Fruit fly (Drosophila melanogaster) whole organism, embryonic: ENCODE results near the gene CG10581.
A peak's percentile ranks its signal among the peaks of the same experiment; 100 is the strongest.

Experiments
- Antp ChIP-seq: fragments of 200-800 bp; sonication (Bioruptor generic); optimal IDR thresholded peaks from 3 replicates; lab custom pipeline; 2016; ENCODE audit warnings: missing biosample characterization, missing genetic modification characterization
- Bgb ChIP-seq: fragments of 200-800 bp; sonication (Bioruptor generic); IDR thresholded peaks from 2 replicates; pipeline ENCODE4 v1.3.6; 2022; ENCODE audit warnings: missing biosample characterization, missing genetic modification characterization; ENCODE audit not compliant: partially characterized antibody
- CG10147 ChIP-seq: fragments of 200-800 bp; sonication (Bioruptor generic); optimal IDR thresholded peaks from 2 replicates; lab custom pipeline; 2019; ENCODE audit warnings: missing biosample characterization, mild to moderate bottlenecking, missing genetic modification characterization, moderate library complexity
- CG11247 ChIP-seq: fragments of 200-800 bp; sonication (Bioruptor generic); IDR thresholded peaks from 2 replicates; pipeline ENCODE4 v1.3.6; 2022; ENCODE audit warnings: missing biosample characterization, missing genetic modification characterization
- CG12071 ChIP-seq: fragments of 200-800 bp; sonication (Bioruptor generic); optimal IDR thresholded peaks from 3 replicates; lab custom pipeline; 2018; ENCODE audit warnings: missing biosample characterization, mild to moderate bottlenecking, missing genetic modification characterization
- CG12155 ChIP-seq: fragments of 200-800 bp; sonication (Bioruptor generic); optimal IDR thresholded peaks from 3 replicates; lab custom pipeline; 2016; ENCODE audit warnings: missing biosample characterization, missing genetic modification characterization
- CG13775 ChIP-seq: fragments of 200-800 bp; sonication (Bioruptor generic); optimal IDR thresholded peaks from 3 replicates; lab custom pipeline; 2017; ENCODE audit warnings: missing biosample characterization, mild to moderate bottlenecking, missing genetic modification characterization
- CG14441 ChIP-seq: fragments of 200-800 bp; sonication (Bioruptor generic); IDR thresholded peaks from 2 replicates; pipeline ENCODE4 v1.3.6; 2022; ENCODE audit warnings: missing biosample characterization, missing genetic modification characterization
- CG14860 ChIP-seq: fragments of 200-800 bp; sonication (Bioruptor generic); IDR thresholded peaks from 3 replicates; pipeline ENCODE4 v1.3.6; 2022; ENCODE audit warnings: missing biosample characterization, missing genetic modification characterization; ENCODE audit not compliant: partially characterized antibody
- CG1529 ChIP-seq: fragments of 200-800 bp; sonication (Bioruptor generic); optimal IDR thresholded peaks from 3 replicates; lab custom pipeline; 2018; ENCODE audit warnings: missing biosample characterization, missing genetic modification characterization
- CG3065 ChIP-seq: fragments of 200-800 bp; sonication (Bioruptor generic); optimal IDR thresholded peaks from 2 replicates; lab custom pipeline; 2016; ENCODE audit warnings: missing biosample characterization, missing genetic modification characterization
- CG32767 ChIP-seq: fragments of 200-800 bp; sonication (Bioruptor generic); IDR thresholded peaks from 2 replicates; pipeline ENCODE4 v1.3.6; 2022; ENCODE audit warnings: missing biosample characterization, missing genetic modification characterization
- CG3281 ChIP-seq: fragments of 200-800 bp; sonication (Bioruptor generic); optimal IDR thresholded peaks from 3 replicates; lab custom pipeline; 2017; ENCODE audit warnings: missing biosample characterization, mild to moderate bottlenecking, missing genetic modification characterization
- CG4707 ChIP-seq: fragments of 200-800 bp; sonication (Bioruptor generic); optimal IDR thresholded peaks from 2 replicates; lab custom pipeline; 2018; ENCODE audit warnings: missing biosample characterization, mild to moderate bottlenecking, missing genetic modification characterization, moderate library complexity
- CG6254 ChIP-seq: fragments of 200-800 bp; sonication (Bioruptor generic); optimal IDR thresholded peaks from 3 replicates; lab custom pipeline; 2017; ENCODE audit warnings: mild to moderate bottlenecking, missing biosample characterization, missing genetic modification reagents, missing genetic modification characterization
- CG8089 ChIP-seq: fragments of 200-800 bp; sonication (Bioruptor generic); optimal IDR thresholded peaks from 3 replicates; lab custom pipeline; 2016; ENCODE audit warnings: missing biosample characterization, missing genetic modification characterization
- CG8478 ChIP-seq: fragments of >200 bp; optimal IDR thresholded peaks from 2 replicates; lab custom pipeline; 2018
- Dfd ChIP-seq, 2 experiments: fragments of >200 bp; optimal IDR thresholded peaks; 2 replicates each; lab custom pipeline; 2017; ENCODE audit warnings: missing biosample characterization in 2 of 2, missing genetic modification characterization in 2 of 2
- Doc3 ChIP-seq: fragments of 200-800 bp; sonication (Bioruptor generic); IDR thresholded peaks from 3 replicates; pipeline ENCODE4 v1.3.6; 2022; ENCODE audit warnings: missing biosample characterization, missing genetic modification characterization; ENCODE audit not compliant: partially characterized antibody
- Dref ChIP-seq: fragments of 200-800 bp; sonication (Bioruptor generic); IDR thresholded peaks from 2 replicates; pipeline ENCODE4 v1.3.6; 2022; ENCODE audit warnings: missing biosample characterization, missing genetic modification characterization
- Fer1 ChIP-seq: fragments of 200-800 bp; sonication (Bioruptor generic); optimal IDR thresholded peaks from 2 replicates; lab custom pipeline; 2017; ENCODE audit warnings: missing biosample characterization, mild to moderate bottlenecking, missing genetic modification characterization
- HLH3B ChIP-seq: fragments of 200-800 bp; sonication (Bioruptor generic); IDR thresholded peaks from 2 replicates; pipeline ENCODE4 v1.3.6; 2022; ENCODE audit warnings: missing biosample characterization, missing genetic modification characterization
- HLH4C ChIP-seq: fragments of 200-800 bp; sonication (Bioruptor generic); IDR thresholded peaks from 3 replicates; pipeline ENCODE4 v1.3.6; 2022; ENCODE audit warnings: missing biosample characterization, missing genetic modification characterization; ENCODE audit not compliant: partially characterized antibody
- Med ChIP-seq: fragments of 200-800 bp; sonication (Bioruptor generic); peaks from one replicate; lab custom pipeline; 2016; ENCODE audit warnings: missing biosample characterization, missing genetic modification characterization, mild to moderate bottlenecking, inconsistent platforms, moderate library complexity
- Spps ChIP-seq: fragments of 200-800 bp; sonication (Bioruptor generic); optimal IDR thresholded peaks from 2 replicates; lab custom pipeline; 2018; ENCODE audit warnings: missing biosample characterization, mild to moderate bottlenecking, missing genetic modification characterization
- croc ChIP-seq: fragments of 200-800 bp; sonication (Bioruptor generic); conservative IDR thresholded peaks from 3 replicates; pipeline ENCODE4 v1.3.6; 2022; ENCODE audit warnings: missing biosample characterization, missing genetic modification characterization
- crol ChIP-seq: fragments of 200-800 bp; sonication (Bioruptor generic); IDR thresholded peaks from 2 replicates; pipeline ENCODE4 v1.3.6; 2022; ENCODE audit warnings: missing biosample characterization, missing genetic modification characterization
- dysf ChIP-seq: fragments of 200-800 bp; sonication (Bioruptor generic); IDR thresholded peaks from 3 replicates; pipeline ENCODE4 v1.3.6; 2022; ENCODE audit warnings: missing biosample characterization, missing genetic modification characterization
- esg ChIP-seq: fragments of 200-800 bp; sonication (Bioruptor generic); conservative IDR thresholded peaks from 2 replicates; pipeline ENCODE4 v1.3.6; 2022; ENCODE audit warnings: missing biosample characterization, missing genetic modification characterization
- eve ChIP-seq, 2 experiments: fragments of >200 bp; optimal IDR thresholded peaks; 2 replicates each; lab custom pipeline; 2017; ENCODE audit warnings: missing biosample characterization in 2 of 2, missing genetic modification characterization in 2 of 2
- fd102C ChIP-seq: fragments of 200-800 bp; sonication (Bioruptor generic); optimal IDR thresholded peaks from 2 replicates; lab custom pipeline; 2018; ENCODE audit warnings: missing biosample characterization, mild to moderate bottlenecking, missing genetic modification characterization, moderate library complexity
- gcm ChIP-seq: fragments of 200-800 bp; sonication (Bioruptor generic); optimal IDR thresholded peaks from 2 replicates; lab custom pipeline; 2019; ENCODE audit warnings: missing biosample characterization, mild to moderate bottlenecking, missing genetic modification characterization, moderate library complexity
- jumu ChIP-seq: fragments of 200-800 bp; sonication (Bioruptor generic); optimal IDR thresholded peaks from 3 replicates; lab custom pipeline; 2016; ENCODE audit warnings: missing biosample characterization, missing genetic modification characterization
- lbe ChIP-seq: fragments of 200-800 bp; sonication (Bioruptor generic); optimal IDR thresholded peaks from 2 replicates; lab custom pipeline; 2016; ENCODE audit warnings: missing biosample characterization, mild to moderate bottlenecking, missing genetic modification characterization
- lilli ChIP-seq: fragments of 200-800 bp; sonication (Bioruptor generic); optimal IDR thresholded peaks from 3 replicates; lab custom pipeline; 2016; ENCODE audit warnings: missing biosample characterization, missing genetic modification characterization
- lov ChIP-seq, 2 experiments: fragments of 200-800 bp in 1 of 2; fragments of >200 bp in 1 of 2; sonication (Bioruptor generic) in 1 of 2; IDR thresholded peaks in 1 of 2; optimal IDR thresholded peaks in 1 of 2; 2 replicates in 1 of 2; 3 replicates in 1 of 2; pipeline versions ENCODE4 v1.3.6 to Lab custom; 2017 to 2022; ENCODE audit warnings: missing biosample characterization in 1 of 2, missing genetic modification characterization in 1 of 2
- luna ChIP-seq: fragments of 200-800 bp; sonication (Bioruptor generic); optimal IDR thresholded peaks from 2 replicates; lab custom pipeline; 2016; ENCODE audit warnings: missing biosample characterization, missing genetic modification characterization
- mld ChIP-seq: fragments of 200-800 bp; sonication (Bioruptor generic); IDR thresholded peaks from 3 replicates; pipeline ENCODE4 v1.3.6; 2022; ENCODE audit warnings: missing biosample characterization, missing genetic modification characterization; ENCODE audit not compliant: partially characterized antibody
- nom ChIP-seq: fragments of 200-800 bp; sonication (Bioruptor generic); optimal IDR thresholded peaks from 2 replicates; lab custom pipeline; 2017; ENCODE audit warnings: missing biosample characterization, missing genetic modification characterization, mild to moderate bottlenecking, moderate library complexity, missing genetic modification reagents
- otp ChIP-seq: fragments of 200-800 bp; sonication (Bioruptor generic); IDR thresholded peaks from 3 replicates; pipeline ENCODE4, ENCODE4 v1.3.6; 2022; ENCODE audit warnings: missing biosample characterization, missing genetic modification characterization
- pb ChIP-seq: fragments of 200-800 bp; sonication (Bioruptor generic); optimal IDR thresholded peaks from 3 replicates; lab custom pipeline; 2016; ENCODE audit warnings: missing biosample characterization, missing genetic modification characterization
- phol ChIP-seq: fragments of 200-800 bp; sonication (Bioruptor generic); optimal IDR thresholded peaks from 3 replicates; lab custom pipeline; 2018; ENCODE audit warnings: missing biosample characterization, mild to moderate bottlenecking, missing genetic modification characterization, moderate library complexity
- psq ChIP-seq: fragments of 200-800 bp; sonication (Bioruptor generic); optimal IDR thresholded peaks from 2 replicates; lab custom pipeline; 2017; ENCODE audit warnings: missing biosample characterization, missing genetic modification characterization
- sens-2 ChIP-seq: fragments of 200-800 bp; sonication (Bioruptor generic); IDR thresholded peaks from 2 replicates; pipeline ENCODE4 v1.3.6; 2022; ENCODE audit warnings: missing biosample characterization, missing genetic modification characterization
- slp2 ChIP-seq: fragments of 200-800 bp; sonication (Bioruptor generic); optimal IDR thresholded peaks from 2 replicates; lab custom pipeline; 2016; ENCODE audit warnings: missing biosample characterization, missing genetic modification characterization
- tup ChIP-seq: fragments of 200-800 bp; sonication (Bioruptor generic); optimal IDR thresholded peaks from 2 replicates; lab custom pipeline; 2016; ENCODE audit warnings: missing biosample characterization, mild to moderate bottlenecking, missing genetic modification characterization, moderate library complexity
- twi ChIP-seq: fragments of 200-800 bp; optimal IDR thresholded peaks from 2 replicates; lab custom pipeline; 2019; ENCODE audit warnings: missing biosample characterization, mild to moderate bottlenecking, missing genetic modification characterization, moderate library complexity
- vnd ChIP-seq: fragments of 200-800 bp; sonication (Bioruptor generic); IDR thresholded peaks from 3 replicates; pipeline ENCODE4 v1.3.6; 2022; ENCODE audit warnings: missing biosample characterization, missing genetic modification characterization; ENCODE audit not compliant: partially characterized antibody

CG10581 gene

dm6 chr3L:21027657-21028255 lies 6.2 kb downstream of the CG10581 start, which contains the start of gene Pdss2 (continued):
- TF ChIP-seq tup (GFP tag; lab: Kevin White, UChicago) (no peak), jumu (peak; percentile 66), CG32767 (GFP tag; lab: Robert Waterston, UW) (no peak; the same call in none of the 2 replicates), pb (no peak), Dref (GFP tag; lab: Robert Waterston, UW) (peak; percentile 51), Antp (GFP tag; lab: Kevin White, UChicago) (peak; percentile 65), lov (optimal IDR thresholded peaks at IDR 0.05; lab: Kevin White, UChicago) (no peak), lov (GFP tag; IDR thresholded peaks at IDR 0.05; lab: Robert Waterston, UW) (0 out of 3 replicates have a peak, but pooled peaks have one; percentile 47), sens-2 (peak; percentile 46; the same call in 1 of the 2 replicates), otp (peak; percentile 43; the same call in 1 of the 3 replicates), CG1529 (GFP tag; lab: Kevin White, UChicago) (peak; percentile 37), esg (peak; percentile 63; the same call in 1 of the 2 replicates), CG12155 (GFP tag; lab: Kevin White, UChicago) (peak; percentile 73), psq (GFP tag; lab: Kevin White, UChicago) (no peak), phol (tag; lab: Kevin White, UChicago) (peak; percentile 76), CG8478 (lab: Kevin White, UChicago) (no peak), CG11247 (GFP tag; lab: Robert Waterston, UW) (peak; percentile 80), croc (GFP tag; lab: Robert Waterston, UW) (peak; percentile 55), CG6254 (GFP tag; lab: Kevin White, UChicago) (peak; percentile 17), lbe (GFP tag; lab: Kevin White, UChicago) (peak; percentile 24), CG3281 (peak; percentile 57), CG8089 (GFP tag; lab: Kevin White, UChicago) (peak; percentile 55), Med (GFP tag; lab: Kevin White, UChicago) (peak; percentile 95), slp2 (GFP tag; lab: Kevin White, UChicago) (peak; percentile 37), vnd (GFP tag; lab: Robert Waterston, UW) (peak; percentile 56), twi (tag; lab: Kevin White, UChicago) (peak; percentile 52), Doc3 (GFP tag; lab: Robert Waterston, UW) (peak; percentile 68), Dfd (GFP tag; optimal IDR thresholded peaks at IDR 0.05; lab: Kevin White, UChicago) (no peak), CG13775 (GFP tag; lab: Kevin White, UChicago) (peak; percentile 85), lilli (GFP tag; lab: Kevin White, UChicago) (peak; percentile 86), Fer1 (GFP tag; lab: Kevin White, UChicago) (peak; percentile 47), mld (GFP tag; lab: Robert Waterston, UW) (no peak), luna (peak; percentile 59), fd102C (GFP tag; lab: Kevin White, UChicago) (no peak), CG4707 (GFP tag; lab: Kevin White, UChicago) (peak; percentile 4), CG3065 (no peak), HLH3B (peak; percentile 57; the same call in 1 of the 2 replicates), CG12071 (GFP tag; lab: Kevin White, UChicago) (no peak), gcm (GFP tag; lab: Kevin White, UChicago) (no peak), dysf (GFP tag; lab: Robert Waterston, UW) (peak; percentile 78), Bgb (GFP tag; lab: Robert Waterston, UW) (peak; percentile 76), eve (GFP tag; optimal IDR thresholded peaks at IDR 0.05; lab: Kevin White, UChicago) (no peak), CG10147 (GFP tag; lab: Kevin White, UChicago) (peak; percentile 55), CG14860 (GFP tag; lab: Robert Waterston, UW) (peak; percentile 39; the same call in 2 of the 3 replicates), crol (GFP tag; lab: Robert Waterston, UW) (peak; percentile 97), CG14441 (peak; percentile 77), Spps (tag; lab: Kevin White, UChicago) (no peak), HLH4C (peak; percentile 55; the same call in 2 of the 3 replicates), nom (GFP tag; lab: Kevin White, UChicago) (peak; percentile 74)
